Fruit fly (Drosophila melanogaster) whole organism, embryonic: ENCODE measurements around the gene CRIF.

Source experiments
- BEAF-32 ChIP-seq: fragments of 200-800 bp; sonication (Bioruptor generic); optimal IDR thresholded peaks from 3 replicates; lab custom pipeline; 2017; ENCODE audit warnings: missing biosample characterization, missing genetic modification characterization, mild to moderate bottlenecking, moderate library complexity, missing genetic modification reagents
- CG10431 ChIP-seq: fragments of 200-800 bp; sonication (Bioruptor generic); optimal IDR thresholded peaks from 3 replicates; lab custom pipeline; 2018; ENCODE audit warnings: missing biosample characterization, mild to moderate bottlenecking, missing genetic modification characterization
- CG10654 ChIP-seq: fragments of 200-800 bp; sonication (Bioruptor generic); optimal IDR thresholded peaks from 2 replicates; lab custom pipeline; 2016; ENCODE audit warnings: missing biosample characterization, missing genetic modification characterization
- CG10959 ChIP-seq: fragments of 200-800 bp; sonication (Bioruptor generic); IDR thresholded peaks from 2 replicates; pipeline ENCODE4 v1.3.6; 2022; ENCODE audit warnings: missing biosample characterization, missing genetic modification characterization
- CG11560 ChIP-seq: fragments of 200-800 bp; sonication (Bioruptor generic); IDR thresholded peaks from 3 replicates; pipeline ENCODE4 v1.3.6; 2022; ENCODE audit warnings: missing biosample characterization, missing genetic modification characterization
- CG13123 ChIP-seq: fragments of 200-800 bp; sonication (Bioruptor generic); optimal IDR thresholded peaks from 2 replicates; lab custom pipeline; 2016; ENCODE audit warnings: missing biosample characterization, missing genetic modification characterization
- CG13424 ChIP-seq: fragments of 200-800 bp; sonication (Bioruptor generic); optimal IDR thresholded peaks from 2 replicates; lab custom pipeline; 2019; ENCODE audit warnings: missing biosample characterization, mild to moderate bottlenecking, missing genetic modification characterization, moderate library complexity
- CG17186 ChIP-seq: fragments of 200-800 bp; sonication (Bioruptor generic); optimal IDR thresholded peaks from 3 replicates; lab custom pipeline; 2017; ENCODE audit warnings: missing biosample characterization, missing genetic modification reagents, missing genetic modification characterization
- CG17829 ChIP-seq: fragments of 200-800 bp; optimal IDR thresholded peaks from 2 replicates; lab custom pipeline; 2019; ENCODE audit warnings: missing biosample characterization, mild to moderate bottlenecking, missing genetic modification characterization, moderate library complexity
- CG18599 ChIP-seq: fragments of 200-800 bp; sonication (Bioruptor generic); optimal IDR thresholded peaks from 3 replicates; lab custom pipeline; 2017; ENCODE audit warnings: missing biosample characterization, missing genetic modification characterization, mild to moderate bottlenecking, moderate library complexity, missing genetic modification reagents
- CG30020 ChIP-seq: fragments of 200-800 bp; optimal IDR thresholded peaks from 2 replicates; lab custom pipeline; 2019; ENCODE audit warnings: missing biosample characterization, mild to moderate bottlenecking, missing genetic modification characterization, moderate library complexity
- CG3065 ChIP-seq: fragments of 200-800 bp; sonication (Bioruptor generic); optimal IDR thresholded peaks from 2 replicates; lab custom pipeline; 2016; ENCODE audit warnings: missing biosample characterization, missing genetic modification characterization
- CG31224 ChIP-seq: fragments of 200-800 bp; sonication (Bioruptor generic); IDR thresholded peaks from 2 replicates; pipeline ENCODE4 v1.3.6; 2022; ENCODE audit warnings: missing biosample characterization, missing genetic modification characterization
- CG3163 ChIP-seq: fragments of 200-800 bp; sonication (Bioruptor generic); optimal IDR thresholded peaks from 3 replicates; lab custom pipeline; 2016; ENCODE audit warnings: missing biosample characterization, missing genetic modification characterization
- CG32767 ChIP-seq: fragments of 200-800 bp; sonication (Bioruptor generic); IDR thresholded peaks from 2 replicates; pipeline ENCODE4 v1.3.6; 2022; ENCODE audit warnings: missing biosample characterization, missing genetic modification characterization
- CG3847 ChIP-seq: fragments of 200-800 bp; sonication (Bioruptor generic); IDR thresholded peaks from 2 replicates; pipeline ENCODE4 v1.3.6; 2022; ENCODE audit warnings: missing biosample characterization, missing genetic modification characterization
- CG3995 ChIP-seq: fragments of 200-800 bp; sonication (Bioruptor generic); optimal IDR thresholded peaks from 3 replicates; lab custom pipeline; 2016; ENCODE audit warnings: missing biosample characterization, missing genetic modification characterization
- CG7556 ChIP-seq: fragments of 200-800 bp; sonication (Bioruptor generic); optimal IDR thresholded peaks from 2 replicates; lab custom pipeline; 2017; ENCODE audit warnings: missing biosample characterization, mild to moderate bottlenecking, missing genetic modification characterization
- CG9876 ChIP-seq: fragments of 200-800 bp; sonication (Bioruptor generic); optimal IDR thresholded peaks from 2 replicates; lab custom pipeline; 2016; ENCODE audit warnings: missing biosample characterization, missing genetic modification characterization
- Chrac-16 ChIP-seq: fragments of 200-800 bp; sonication (Bioruptor generic); optimal IDR thresholded peaks from 3 replicates; lab custom pipeline; 2016; ENCODE audit warnings: missing biosample characterization, missing genetic modification characterization
- Dbx ChIP-seq: fragments of 200-800 bp; sonication (Bioruptor generic); IDR thresholded peaks from 3 replicates; pipeline ENCODE4 v1.3.6; 2022; ENCODE audit warnings: missing biosample characterization, missing genetic modification characterization
- Kr ChIP-seq: fragments of 200-800 bp; sonication (Bioruptor generic); optimal IDR thresholded peaks from 2 replicates; lab custom pipeline; 2017; ENCODE audit warnings: missing biosample characterization, mild to moderate bottlenecking, missing genetic modification characterization
- Myb ChIP-seq: fragments of 200-800 bp; sonication (Bioruptor generic); optimal IDR thresholded peaks from 2 replicates; lab custom pipeline; 2016; ENCODE audit warnings: missing biosample characterization, missing genetic modification characterization
- Oli ChIP-seq: fragments of 200-800 bp; sonication (Bioruptor generic); optimal IDR thresholded peaks from 2 replicates; lab custom pipeline; 2018; ENCODE audit warnings: missing biosample characterization, mild to moderate bottlenecking, missing genetic modification characterization, moderate library complexity
- Pdp1 ChIP-seq, 2 experiments: fragments of 200-800 bp; sonication (Bioruptor generic); optimal IDR thresholded peaks; 3 replicates each; lab custom pipeline; 2016; ENCODE audit warnings: missing biosample characterization in 2 of 2, missing genetic modification characterization in 2 of 2, mild to moderate bottlenecking in 1 of 2, moderate library complexity in 1 of 2
- Scr ChIP-seq: fragments of 200-800 bp; sonication (Bioruptor generic); IDR thresholded peaks from 2 replicates; pipeline ENCODE4 v1.3.6; 2022; ENCODE audit warnings: missing biosample characterization, missing genetic modification characterization; ENCODE audit not compliant: partially characterized antibody
- Stat92E ChIP-seq, 3 experiments: fragments of >200 bp in 2 of 3; fragments of 200-800 bp in 1 of 3; sonication (Bioruptor generic) in 1 of 3; optimal IDR thresholded peaks; 2 replicates each; lab custom pipeline; 2017 to 2019; ENCODE audit warnings: missing biosample characterization in 3 of 3, missing genetic modification characterization in 3 of 3, mild to moderate bottlenecking in 1 of 3, moderate library complexity in 1 of 3
- bigmax ChIP-seq: fragments of 200-800 bp; sonication (Bioruptor generic); optimal IDR thresholded peaks from 2 replicates; lab custom pipeline; 2018; ENCODE audit warnings: missing biosample characterization, mild to moderate bottlenecking, missing genetic modification characterization
- cg ChIP-seq: fragments of 200-800 bp; sonication (Bioruptor generic); optimal IDR thresholded peaks from 3 replicates; lab custom pipeline; 2019; ENCODE audit warnings: missing biosample characterization, mild to moderate bottlenecking, missing genetic modification characterization, moderate library complexity
- chinmo ChIP-seq: fragments of 200-800 bp; sonication (Bioruptor generic); IDR thresholded peaks from 4 replicates; pipeline ENCODE4 v1.3.6; 2022; ENCODE audit warnings: missing biosample characterization, missing genetic modification characterization; ENCODE audit not compliant: partially characterized antibody
- crp ChIP-seq, 2 experiments: fragments of 200-800 bp; sonication (Bioruptor generic); optimal IDR thresholded peaks; 2 replicates in 1 of 2; 3 replicates in 1 of 2; lab custom pipeline; 2017; ENCODE audit warnings: missing biosample characterization in 2 of 2, missing genetic modification characterization in 2 of 2, mild to moderate bottlenecking in 1 of 2, moderate library complexity in 1 of 2
- dm ChIP-seq: fragments of 200-800 bp; sonication (Bioruptor generic); optimal IDR thresholded peaks from 3 replicates; lab custom pipeline; 2016; ENCODE audit warnings: missing biosample characterization, missing genetic modification characterization
- gt ChIP-seq: fragments of 200-800 bp; sonication (Bioruptor generic); IDR thresholded peaks from 2 replicates; pipeline ENCODE4 v1.3.6; 2022; ENCODE audit warnings: missing biosample characterization, missing genetic modification characterization
- hb ChIP-seq: fragments of 200-800 bp; sonication (Bioruptor generic); IDR thresholded peaks from 3 replicates; pipeline ENCODE4 v1.3.6; 2022; ENCODE audit warnings: missing biosample characterization, missing genetic modification characterization; ENCODE audit not compliant: partially characterized antibody
- hbn ChIP-seq: fragments of 200-800 bp; sonication (Bioruptor generic); IDR thresholded peaks from 2 replicates; pipeline ENCODE4 v1.3.6; 2022; ENCODE audit warnings: missing biosample characterization, missing genetic modification characterization; ENCODE audit not compliant: partially characterized antibody
- lbe ChIP-seq: fragments of 200-800 bp; sonication (Bioruptor generic); optimal IDR thresholded peaks from 2 replicates; lab custom pipeline; 2016; ENCODE audit warnings: missing biosample characterization, mild to moderate bottlenecking, missing genetic modification characterization
- mam ChIP-seq: fragments of 200-800 bp; sonication (Bioruptor generic); optimal IDR thresholded peaks from 3 replicates; lab custom pipeline; 2016; ENCODE audit warnings: missing biosample characterization, missing genetic modification characterization
- phol ChIP-seq: fragments of 200-800 bp; sonication (Bioruptor generic); optimal IDR thresholded peaks from 3 replicates; lab custom pipeline; 2018; ENCODE audit warnings: missing biosample characterization, mild to moderate bottlenecking, missing genetic modification characterization, moderate library complexity
- salm ChIP-seq: fragments of 200-800 bp; sonication (Bioruptor generic); optimal IDR thresholded peaks from 2 replicates; lab custom pipeline; 2018; ENCODE audit warnings: missing biosample characterization, mild to moderate bottlenecking, missing genetic modification characterization
- sima ChIP-seq: fragments of 200-800 bp; sonication (Bioruptor generic); optimal IDR thresholded peaks from 2 replicates; lab custom pipeline; 2016; ENCODE audit warnings: missing biosample characterization, missing genetic modification characterization
- sna ChIP-seq: fragments of 200-800 bp; sonication (Bioruptor generic); IDR thresholded peaks from 2 replicates; pipeline ENCODE4 v1.3.6; 2022; ENCODE audit warnings: missing biosample characterization, missing genetic modification characterization; ENCODE audit not compliant: partially characterized antibody
- stc ChIP-seq: fragments of 200-800 bp; sonication (Bioruptor generic); IDR thresholded peaks from 2 replicates; pipeline ENCODE4 v1.3.6; 2022; ENCODE audit warnings: missing biosample characterization, missing genetic modification characterization
- trem ChIP-seq: fragments of 200-800 bp; optimal IDR thresholded peaks from 3 replicates; lab custom pipeline; 2019; ENCODE audit warnings: missing biosample characterization, mild to moderate bottlenecking, missing genetic modification characterization, moderate library complexity
- twi ChIP-seq: fragments of 200-800 bp; optimal IDR thresholded peaks from 2 replicates; lab custom pipeline; 2019; ENCODE audit warnings: missing biosample characterization, mild to moderate bottlenecking, missing genetic modification characterization, moderate library complexity
- usp ChIP-seq: fragments of >200 bp; optimal IDR thresholded peaks from 2 replicates; lab custom pipeline; 2017; ENCODE audit warnings: missing biosample characterization, missing genetic modification characterization
- wdn ChIP-seq: fragments of 200-800 bp; sonication (Bioruptor generic); IDR thresholded peaks from 2 replicates; pipeline ENCODE4 v1.3.6; 2022; ENCODE audit warnings: missing biosample characterization, missing genetic modification characterization
- wek ChIP-seq: fragments of 200-800 bp; sonication (Bioruptor generic); optimal IDR thresholded peaks from 3 replicates; lab custom pipeline; 2018; ENCODE audit warnings: missing biosample characterization, mild to moderate bottlenecking, missing genetic modification characterization, moderate library complexity
- zfh2 ChIP-seq: fragments of 200-800 bp; sonication (Bioruptor generic); optimal IDR thresholded peaks from 2 replicates; lab custom pipeline; 2016; ENCODE audit warnings: missing biosample characterization, missing genetic modification characterization

The CRIF gene

DNA sequence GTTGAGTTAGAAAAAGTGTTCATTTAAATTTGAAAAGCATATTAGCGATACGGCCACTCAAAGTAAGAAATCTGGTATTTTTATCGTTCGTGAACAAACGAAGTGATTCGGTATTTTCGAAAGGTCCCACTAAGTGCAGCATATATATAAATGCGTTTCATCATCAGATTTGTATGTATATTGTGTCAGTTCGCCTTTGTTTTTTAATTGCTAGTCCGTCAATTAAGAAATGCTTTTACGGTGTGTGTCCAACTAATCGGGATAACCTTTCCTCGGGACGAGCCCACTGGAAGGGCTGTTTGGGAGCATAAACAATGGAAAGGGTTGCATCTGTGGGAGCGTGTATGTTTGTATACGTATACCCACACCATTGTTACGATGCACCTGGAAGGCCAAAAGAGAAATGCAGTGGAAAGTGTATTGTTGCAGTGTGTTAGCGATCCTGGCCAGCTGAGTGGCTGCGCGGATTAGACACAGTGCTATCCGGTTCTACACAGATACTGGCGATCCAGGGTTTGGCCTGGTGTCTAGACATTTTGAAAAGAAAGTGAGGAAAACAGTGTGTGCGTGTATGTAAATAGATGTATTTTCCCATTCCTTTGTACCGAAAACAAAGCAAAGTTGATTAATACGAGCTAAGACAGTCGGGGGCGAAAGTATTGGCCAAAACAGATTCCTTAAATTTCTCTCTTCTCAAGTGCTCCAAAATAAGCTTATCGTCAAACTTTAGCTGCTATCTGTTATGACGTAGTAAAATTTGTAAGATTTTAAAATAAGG, 45.5 kb downstream of the CRIF start, which contains the start of gene CG7611 (continued):
- TF ChIP-seq CG7556 (GFP tag; lab: Kevin White, UChicago) (no peak), stc (GFP tag; lab: Robert Waterston, UW) (0 out of 2 replicates have a peak, but pooled peaks have one; percentile 4), CG31224 (no peak), phol (peak; percentile 15), twi (tag; lab: Kevin White, UChicago) (no peak), Chrac-16 (GFP tag; lab: Kevin White, UChicago) (no peak), dm (no peak), gt (no peak), Oli (tag; lab: Kevin White, UChicago) (no peak), CG13123 (GFP tag; lab: Kevin White, UChicago) (no peak), Myb (GFP tag; lab: Kevin White, UChicago) (peak; percentile 40), bigmax (peak; percentile 22), usp (GFP tag; lab: Kevin White, UChicago) (no peak), Pdp1 (GFP tag; optimal IDR thresholded peaks at IDR 0.05; lab: Kevin White, UChicago) (peak in 1 of 2 experiments; percentile 77), hb (GFP tag; lab: Robert Waterston, UW) (no peak), CG32767 (peak; percentile 78; the same call in 1 of the 2 replicates), Stat92E (GFP tag; optimal IDR thresholded peaks at IDR 0.05; lab: Kevin White, UChicago) (peak in 1 of 3 experiments; percentile 13), Dbx (no peak), CG10654 (GFP tag; lab: Kevin White, UChicago) (no peak), CG3995 (peak; percentile 40), CG9876 (GFP tag; lab: Kevin White, UChicago) (no peak), sna (GFP tag; lab: Robert Waterston, UW) (peak; percentile 50), CG11560 (no peak), crp (GFP tag; optimal IDR thresholded peaks at IDR 0.05; lab: Kevin White, UChicago) (peak in 1 of 2 experiments; percentile 68), chinmo (0 out of 4 replicates have a peak, but pooled peaks have one; percentile 69), CG10431 (peak; percentile 79), CG13424 (tag; lab: Kevin White, UChicago) (no peak), sima (GFP tag; lab: Kevin White, UChicago) (no peak), Scr (GFP tag; lab: Robert Waterston, UW) (no peak), hbn (GFP tag; lab: Robert Waterston, UW) (peak; percentile 21; the same call in 1 of the 2 replicates), CG3163 (no peak), BEAF-32 (GFP tag; lab: Kevin White, UChicago) (peak; percentile 35), CG3065 (GFP tag; lab: Kevin White, UChicago) (no peak), CG17829 (tag; lab: Kevin White, UChicago) (peak; percentile 31), wek (peak; percentile 22), salm (tag; lab: Kevin White, UChicago) (no peak), trem (tag; lab: Kevin White, UChicago) (peak; percentile 52), CG10959 (GFP tag; lab: Robert Waterston, UW) (no peak), CG3847 (GFP tag; lab: Robert Waterston, UW) (no peak), Kr (GFP tag; lab: Kevin White, UChicago) (peak; percentile 96), CG18599 (GFP tag; lab: Kevin White, UChicago) (no peak), CG30020 (tag; lab: Kevin White, UChicago) (peak; percentile 87), mam (GFP tag; lab: Kevin White, UChicago) (no peak), cg (GFP tag; lab: Kevin White, UChicago) (peak; percentile 66), lbe (GFP tag; lab: Kevin White, UChicago) (peak; percentile 11), CG17186 (GFP tag; lab: Kevin White, UChicago) (peak; percentile 9), zfh2 (GFP tag; lab: Kevin White, UChicago) (no peak), wdn (no peak)
